Fruit fly (Drosophila melanogaster) whole organism, embryonic: ENCODE data around the gene Ugt36F1.

Experiments used
- CG11560 ChIP-seq: fragments of 200-800 bp; sonication (Bioruptor generic); IDR thresholded peaks from 3 replicates; pipeline ENCODE4 v1.3.6; 2022; ENCODE audit warnings: missing biosample characterization, missing genetic modification characterization
- CG12155 ChIP-seq: fragments of 200-800 bp; sonication (Bioruptor generic); optimal IDR thresholded peaks from 3 replicates; lab custom pipeline; 2016; ENCODE audit warnings: missing biosample characterization, missing genetic modification characterization
- CG12744 ChIP-seq: fragments of 200-800 bp; sonication (Bioruptor generic); optimal IDR thresholded peaks from 2 replicates; lab custom pipeline; 2016; ENCODE audit warnings: missing biosample characterization, missing genetic modification characterization
- CG13296 ChIP-seq: fragments of 200-800 bp; sonication (Bioruptor generic); optimal IDR thresholded peaks from 3 replicates; lab custom pipeline; 2018; ENCODE audit warnings: missing biosample characterization, mild to moderate bottlenecking, missing genetic modification characterization
- CG14667 ChIP-seq: fragments of 200-800 bp; sonication (Bioruptor generic); IDR thresholded peaks from 2 replicates; pipeline ENCODE4 v1.3.6; 2022; ENCODE audit warnings: missing biosample characterization, missing genetic modification characterization
- CG14965 ChIP-seq: fragments of 200-800 bp; sonication (Bioruptor generic); optimal IDR thresholded peaks from 2 replicates; lab custom pipeline; 2016; ENCODE audit warnings: missing biosample characterization, missing genetic modification characterization, borderline replicate concordance
- CG15479 ChIP-seq: fragments of 200-800 bp; sonication (Bioruptor generic); optimal IDR thresholded peaks from 3 replicates; lab custom pipeline; 2019; ENCODE audit warnings: missing biosample characterization, mild to moderate bottlenecking, missing genetic modification characterization, moderate library complexity
- CG15514 ChIP-seq: fragments of 200-800 bp; sonication (Bioruptor generic); optimal IDR thresholded peaks from 3 replicates; lab custom pipeline; 2017; ENCODE audit warnings: missing biosample characterization, missing genetic modification characterization, mild to moderate bottlenecking, moderate library complexity, missing genetic modification reagents
- CG32767 ChIP-seq: fragments of 200-800 bp; sonication (Bioruptor generic); IDR thresholded peaks from 2 replicates; pipeline ENCODE4 v1.3.6; 2022; ENCODE audit warnings: missing biosample characterization, missing genetic modification characterization
- CG3407 ChIP-seq: fragments of 200-800 bp; sonication (Bioruptor generic); optimal IDR thresholded peaks from 2 replicates; lab custom pipeline; 2018; ENCODE audit warnings: missing biosample characterization, mild to moderate bottlenecking, missing genetic modification characterization
- CG4328 ChIP-seq: fragments of 200-800 bp; sonication (Bioruptor generic); optimal IDR thresholded peaks from 3 replicates; lab custom pipeline; 2017; ENCODE audit warnings: missing biosample characterization, missing genetic modification reagents, missing genetic modification characterization
- CG6254 ChIP-seq: fragments of 200-800 bp; sonication (Bioruptor generic); optimal IDR thresholded peaks from 3 replicates; lab custom pipeline; 2017; ENCODE audit warnings: mild to moderate bottlenecking, missing biosample characterization, missing genetic modification reagents, missing genetic modification characterization
- Dbx ChIP-seq: fragments of 200-800 bp; sonication (Bioruptor generic); IDR thresholded peaks from 3 replicates; pipeline ENCODE4 v1.3.6; 2022; ENCODE audit warnings: missing biosample characterization, missing genetic modification characterization
- Hey ChIP-seq: fragments of 200-800 bp; sonication (Bioruptor generic); optimal IDR thresholded peaks from 3 replicates; lab custom pipeline; 2018; ENCODE audit warnings: missing biosample characterization, mild to moderate bottlenecking, missing genetic modification characterization
- Max ChIP-seq: fragments of 200-800 bp; sonication (Bioruptor generic); optimal IDR thresholded peaks from 2 replicates; lab custom pipeline; 2016; ENCODE audit warnings: missing biosample characterization, mild to moderate bottlenecking, missing genetic modification characterization
- Nf-YA ChIP-seq: fragments of 200-800 bp; sonication (Bioruptor generic); IDR thresholded peaks from 2 replicates; pipeline ENCODE4 v1.3.6; 2022; ENCODE audit warnings: missing biosample characterization, missing genetic modification characterization
- Opbp ChIP-seq: fragments of 200-800 bp; sonication (Bioruptor generic); IDR thresholded peaks from 3 replicates; pipeline ENCODE4 v1.3.6; 2022; ENCODE audit warnings: missing biosample characterization, missing genetic modification characterization; ENCODE audit not compliant: partially characterized antibody
- Optix ChIP-seq: fragments of 200-800 bp; sonication (Bioruptor generic); IDR thresholded peaks from 3 replicates; pipeline ENCODE4 v1.3.6; 2022; ENCODE audit warnings: missing biosample characterization, missing genetic modification characterization
- al ChIP-seq: fragments of 200-800 bp; sonication (Bioruptor generic); IDR thresholded peaks from 2 replicates; pipeline ENCODE4 v1.3.6; 2022; ENCODE audit warnings: missing biosample characterization, missing genetic modification characterization
- ase ChIP-seq: fragments of 200-800 bp; sonication (Bioruptor generic); IDR thresholded peaks from 3 replicates; pipeline ENCODE4 v1.3.6; 2022; ENCODE audit warnings: missing biosample characterization, missing genetic modification characterization
- ash1 ChIP-seq: fragments of 200-800 bp; sonication (Bioruptor generic); optimal IDR thresholded peaks from 2 replicates; lab custom pipeline; 2018; ENCODE audit warnings: missing biosample characterization, mild to moderate bottlenecking, missing genetic modification characterization
- btn ChIP-seq: fragments of 200-800 bp; sonication (Bioruptor generic); optimal IDR thresholded peaks from 2 replicates; lab custom pipeline; 2016; ENCODE audit warnings: missing biosample characterization, missing genetic modification characterization
- chn ChIP-seq: fragments of 200-800 bp; sonication (Bioruptor generic); optimal IDR thresholded peaks from 2 replicates; lab custom pipeline; 2016; ENCODE audit warnings: missing biosample characterization, missing genetic modification characterization
- croc ChIP-seq: fragments of 200-800 bp; sonication (Bioruptor generic); conservative IDR thresholded peaks from 3 replicates; pipeline ENCODE4 v1.3.6; 2022; ENCODE audit warnings: missing biosample characterization, missing genetic modification characterization
- danr ChIP-seq: fragments of 200-800 bp; sonication (Bioruptor generic); IDR thresholded peaks from 2 replicates; pipeline ENCODE4 v1.3.6; 2022; ENCODE audit warnings: missing biosample characterization, missing genetic modification characterization
- dati ChIP-seq: fragments of 200-800 bp; sonication (Bioruptor generic); IDR thresholded peaks from 2 replicates; pipeline ENCODE4 v1.3.6; 2022; ENCODE audit warnings: missing biosample characterization, missing genetic modification characterization
- fd3F ChIP-seq: fragments of 200-800 bp; sonication (Bioruptor generic); optimal IDR thresholded peaks from 2 replicates; lab custom pipeline; 2018; ENCODE audit warnings: missing biosample characterization, mild to moderate bottlenecking, missing genetic modification characterization, moderate library complexity
- ftz-f1 ChIP-seq: fragments of 200-800 bp; sonication (Bioruptor generic); optimal IDR thresholded peaks from 2 replicates; lab custom pipeline; 2016; ENCODE audit warnings: missing biosample characterization, missing genetic modification characterization
- gsb-n ChIP-seq: fragments of 200-800 bp; sonication (Bioruptor generic); optimal IDR thresholded peaks from 3 replicates; lab custom pipeline; 2018; ENCODE audit warnings: missing biosample characterization, mild to moderate bottlenecking, missing genetic modification characterization
- hb ChIP-seq: fragments of 200-800 bp; sonication (Bioruptor generic); IDR thresholded peaks from 3 replicates; pipeline ENCODE4 v1.3.6; 2022; ENCODE audit warnings: missing biosample characterization, missing genetic modification characterization; ENCODE audit not compliant: partially characterized antibody
- her ChIP-seq: fragments of 200-800 bp; sonication (Bioruptor generic); optimal IDR thresholded peaks from 2 replicates; lab custom pipeline; 2016; ENCODE audit warnings: missing biosample characterization, missing genetic modification characterization
- insv ChIP-seq, 2 experiments: fragments of 200-800 bp; sonication (Bioruptor generic); optimal IDR thresholded peaks; 3 replicates each; lab custom pipeline; 2016 to 2018; ENCODE audit warnings: missing biosample characterization in 2 of 2, missing genetic modification characterization in 2 of 2
- kni ChIP-seq: fragments of 200-800 bp; sonication (Bioruptor generic); optimal IDR thresholded peaks from 3 replicates; lab custom pipeline; 2017; ENCODE audit warnings: mild to moderate bottlenecking, missing biosample characterization, missing genetic modification reagents, missing genetic modification characterization
- knrl ChIP-seq: fragments of 200-800 bp; sonication (Bioruptor generic); IDR thresholded peaks from 3 replicates; pipeline ENCODE4 v1.3.6; 2022; ENCODE audit warnings: missing biosample characterization, missing genetic modification characterization; ENCODE audit not compliant: partially characterized antibody
- lbe ChIP-seq: fragments of 200-800 bp; sonication (Bioruptor generic); optimal IDR thresholded peaks from 2 replicates; lab custom pipeline; 2016; ENCODE audit warnings: missing biosample characterization, mild to moderate bottlenecking, missing genetic modification characterization
- mld ChIP-seq: fragments of 200-800 bp; sonication (Bioruptor generic); IDR thresholded peaks from 3 replicates; pipeline ENCODE4 v1.3.6; 2022; ENCODE audit warnings: missing biosample characterization, missing genetic modification characterization; ENCODE audit not compliant: partially characterized antibody
- psq ChIP-seq: fragments of 200-800 bp; sonication (Bioruptor generic); optimal IDR thresholded peaks from 2 replicates; lab custom pipeline; 2017; ENCODE audit warnings: missing biosample characterization, missing genetic modification characterization
- ro ChIP-seq: fragments of 200-800 bp; sonication (Bioruptor generic); IDR thresholded peaks from 2 replicates; pipeline ENCODE4 v1.3.6; 2022; ENCODE audit warnings: missing biosample characterization, missing genetic modification characterization
- sens ChIP-seq: fragments of 200-800 bp; sonication (Bioruptor generic); peaks from one replicate; lab custom pipeline; 2016; ENCODE audit warnings: missing biosample characterization, missing genetic modification characterization
- seq ChIP-seq: fragments of 200-800 bp; sonication (Bioruptor generic); IDR thresholded peaks from 2 replicates; pipeline ENCODE4 v1.3.6; 2022; ENCODE audit warnings: missing biosample characterization, missing genetic modification characterization
- shn ChIP-seq: fragments of 200-800 bp; sonication (Bioruptor generic); optimal IDR thresholded peaks from 3 replicates; lab custom pipeline; 2016; ENCODE audit warnings: missing biosample characterization, missing genetic modification characterization
- sim ChIP-seq: fragments of 200-800 bp; sonication (Bioruptor generic); IDR thresholded peaks from 2 replicates; pipeline ENCODE4 v1.3.6; 2022; ENCODE audit warnings: missing biosample characterization, missing genetic modification characterization
- slbo ChIP-seq: fragments of 200-800 bp; sonication (Bioruptor generic); IDR thresholded peaks from 2 replicates; pipeline ENCODE4 v1.3.6; 2022; ENCODE audit warnings: missing biosample characterization, missing genetic modification characterization
- slou ChIP-seq: fragments of 200-800 bp; sonication (Bioruptor generic); optimal IDR thresholded peaks from 3 replicates; lab custom pipeline; 2016; ENCODE audit warnings: missing biosample characterization, missing genetic modification characterization
- tap ChIP-seq: fragments of 200-800 bp; optimal IDR thresholded peaks from 3 replicates; lab custom pipeline; 2019; ENCODE audit warnings: missing biosample characterization, mild to moderate bottlenecking, missing genetic modification characterization, moderate library complexity
- tgo ChIP-seq: fragments of 200-800 bp; sonication (Bioruptor generic); IDR thresholded peaks from 3 replicates; pipeline ENCODE4 v1.3.6; 2022; ENCODE audit warnings: missing biosample characterization, missing genetic modification characterization

Ugt36F1 gene

DNA sequence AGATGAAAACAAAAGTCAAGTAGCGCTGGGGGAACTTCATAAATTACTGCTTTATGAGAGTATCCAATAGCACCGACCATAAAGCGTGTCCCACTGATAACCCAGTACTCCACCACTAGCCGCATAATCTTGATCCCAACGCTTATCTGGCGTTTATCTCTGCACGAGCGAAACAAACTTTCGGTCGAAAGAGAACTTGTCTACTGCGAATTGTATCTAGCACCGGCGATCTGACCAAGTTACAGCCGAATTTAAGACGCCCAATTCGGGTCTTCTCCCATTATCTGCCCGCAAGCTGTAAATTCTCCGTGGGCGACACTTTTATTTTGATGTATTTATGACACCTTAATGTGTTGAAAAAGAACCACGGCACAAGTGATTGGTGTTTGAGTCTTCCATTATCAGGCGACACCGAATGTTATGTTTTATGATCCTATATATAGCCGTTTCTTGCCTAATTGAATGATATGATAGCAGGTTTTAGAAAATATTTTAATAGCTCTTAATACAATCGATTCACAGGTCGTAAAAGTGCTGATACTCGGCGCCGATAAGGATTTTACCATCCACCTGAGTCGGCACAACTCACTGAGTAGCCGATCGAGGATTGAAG, 29.3 kb upstream of the Ugt36F1 start (continued):
- TF ChIP-seq sim (GFP tag; lab: Robert Waterston, UW) (no peak), Nf-YA (no peak), danr (GFP tag; lab: Robert Waterston, UW) (no peak), CG14667 (no peak), fd3F (GFP tag; lab: Kevin White, UChicago) (no peak), gsb-n (tag; lab: Kevin White, UChicago) (no peak), tgo (GFP tag; lab: Robert Waterston, UW) (no peak), CG4328 (GFP tag; lab: Kevin White, UChicago) (no peak), CG14965 (GFP tag; lab: Kevin White, UChicago) (no peak), CG13296 (GFP tag; lab: Kevin White, UChicago) (peak; percentile 5), Max (GFP tag; lab: Kevin White, UChicago) (no peak), knrl (no peak), CG32767 (no peak), CG11560 (tag; lab: Robert Waterston, UW) (no peak), lbe (GFP tag; lab: Kevin White, UChicago) (no peak), slou (GFP tag; lab: Kevin White, UChicago) (no peak), CG6254 (GFP tag; lab: Kevin White, UChicago) (peak; percentile 44), al (GFP tag; lab: Robert Waterston, UW) (no peak), CG15479 (GFP tag; lab: Kevin White, UChicago) (no peak), ftz-f1 (no peak), chn (GFP tag; lab: Kevin White, UChicago) (no peak), CG15514 (GFP tag; lab: Kevin White, UChicago) (no peak), her (GFP tag; lab: Kevin White, UChicago) (no peak), hb (GFP tag; lab: Robert Waterston, UW) (no peak), Optix (GFP tag; lab: Robert Waterston, UW) (no peak), shn (no peak), croc (GFP tag; lab: Robert Waterston, UW) (no peak), insv (GFP tag; optimal IDR thresholded peaks at IDR 0.05; lab: Kevin White, UChicago) (no peak), slbo (GFP tag; lab: Robert Waterston, UW) (no peak), ro (GFP tag; lab: Robert Waterston, UW) (no peak), Dbx (GFP tag; lab: Robert Waterston, UW) (no peak), CG3407 (no peak), sens (peak; percentile 55), ash1 (GFP tag; lab: Kevin White, UChicago) (no peak), tap (no peak), CG12744 (GFP tag; lab: Kevin White, UChicago) (no peak), Opbp (GFP tag; lab: Robert Waterston, UW) (no peak), Hey (tag; lab: Kevin White, UChicago) (peak; percentile 36), btn (no peak), seq (no peak), kni (no peak), ase (GFP tag; lab: Robert Waterston, UW) (no peak), dati (GFP tag; lab: Robert Waterston, UW) (no peak), CG12155 (no peak), psq (GFP tag; lab: Kevin White, UChicago) (no peak), mld (GFP tag; lab: Robert Waterston, UW) (no peak)
